Worm (Caenorhabditis elegans) whole organism, L4 larva: Measurements from ENCODE around the gene F22F7.12.

Experiments
- F26F4.8 ChIP-seq: fragments of 200-800 bp; sonication (Bioruptor generic); conservative IDR thresholded peaks from 2 replicates; pipeline ENCODE4 v1.3.6; 2022; ENCODE audit warnings: missing genetic modification characterization, missing compliant biosample characterization
- F37D6.2 ChIP-seq: sonication (generic microtip); optimal IDR thresholded peaks from 2 replicates; lab custom pipeline; 2016; ENCODE audit warnings: mild to moderate bottlenecking, missing genetic modification characterization, missing compliant biosample characterization
- R02D3.7 ChIP-seq: fragments of 150-350 bp; sonication (generic microtip); optimal IDR thresholded peaks from 3 replicates; lab custom pipeline; 2014; ENCODE audit warnings: missing biosample characterization, missing genetic modification characterization
- T20F7.1 ChIP-seq: fragments of 200-800 bp; sonication (Bioruptor generic); optimal IDR thresholded peaks from 2 replicates; lab custom pipeline; 2018; ENCODE audit warnings: mild to moderate bottlenecking, missing genetic modification characterization, missing compliant biosample characterization
- Y5F2A.4 ChIP-seq: fragments of 200-800 bp; sonication (Bioruptor generic); optimal IDR thresholded peaks from 2 replicates; lab custom pipeline; 2018; ENCODE audit warnings: mild to moderate bottlenecking, missing genetic modification characterization, missing compliant biosample characterization
- ZK546.5 ChIP-seq, 2 experiments: sonication (generic microtip); optimal IDR thresholded peaks; 2 replicates each; lab custom pipeline; 2017; ENCODE audit warnings: missing biosample characterization in 2 of 2, missing genetic modification characterization in 2 of 2
- aha-1 ChIP-seq: fragments of 150-350 bp; peaks from one replicate; lab custom pipeline; 2014; ENCODE audit warnings: missing biosample characterization, missing genetic modification characterization
- ceh-20 ChIP-seq: fragments of 200-800 bp; sonication (Bioruptor generic); IDR thresholded peaks from 2 replicates; pipeline ENCODE4 v1.3.6; 2022; ENCODE audit warnings: missing genetic modification reagents, missing genetic modification characterization, missing compliant biosample characterization
- ceh-82 ChIP-seq: sonication (generic microtip); optimal IDR thresholded peaks from 2 replicates; lab custom pipeline; 2017; ENCODE audit warnings: missing biosample characterization, missing genetic modification characterization
- cey-2 ChIP-seq: sonication (generic microtip); optimal IDR thresholded peaks from 3 replicates; lab custom pipeline; 2017; ENCODE audit warnings: missing genetic modification characterization, mild to moderate bottlenecking, missing compliant biosample characterization, antibody characterized with exemption, borderline replicate concordance; ENCODE audit not compliant: insufficient read depth
- daf-19 ChIP-seq: fragments of 200-800 bp; sonication (Bioruptor generic); conservative IDR thresholded peaks from 2 replicates; pipeline ENCODE4 v1.3.6; 2022; ENCODE audit warnings: missing genetic modification characterization, missing compliant biosample characterization
- dmd-6 ChIP-seq: fragments of 200-800 bp; sonication (Bioruptor generic); IDR thresholded peaks from 2 replicates; pipeline ENCODE4 v1.3.6; 2022; ENCODE audit warnings: missing genetic modification reagents, missing genetic modification characterization, missing compliant biosample characterization
- dmd-9 ChIP-seq: fragments of 200-800 bp; sonication (Bioruptor generic); IDR thresholded peaks from 2 replicates; pipeline ENCODE4 v1.3.6; 2022; ENCODE audit warnings: missing genetic modification reagents, missing genetic modification characterization, missing compliant biosample characterization
- dve-1 ChIP-seq: sonication (generic microtip); optimal IDR thresholded peaks from 2 replicates; lab custom pipeline; 2017; ENCODE audit warnings: antibody characterized with exemption, mild to moderate bottlenecking, missing genetic modification characterization, missing compliant biosample characterization; ENCODE audit not compliant: insufficient read depth
- hlh-11 ChIP-seq: fragments of 200-800 bp; sonication (Bioruptor generic); optimal IDR thresholded peaks from 2 replicates; lab custom pipeline; 2018; ENCODE audit warnings: mild to moderate bottlenecking, missing genetic modification characterization, missing compliant biosample characterization
- lim-7 ChIP-seq: fragments of 200-800 bp; sonication (Bioruptor generic); IDR thresholded peaks from 2 replicates; pipeline ENCODE4 v1.3.6; 2022; ENCODE audit warnings: missing genetic modification characterization, missing compliant biosample characterization
- lin-15B ChIP-seq: fragments of 150-350 bp; sonication (generic microtip); optimal IDR thresholded peaks from 3 replicates; lab custom pipeline; 2014; ENCODE audit warnings: missing biosample characterization, missing genetic modification characterization
- lin-39 ChIP-seq: fragments of 150-350 bp; optimal IDR thresholded peaks from 2 replicates; lab custom pipeline; 2014; ENCODE audit warnings: missing biosample characterization, missing genetic modification reagents, missing genetic modification characterization
- lsy-2 ChIP-seq, 2 experiments: fragments of 150-350 bp in 1 of 2; sonication (generic microtip) in 1 of 2; optimal IDR thresholded peaks; 2 replicates each; lab custom pipeline; 2014 to 2017; ENCODE audit warnings: missing biosample characterization in 2 of 2, missing genetic modification characterization in 2 of 2
- mdl-1 ChIP-seq, 2 experiments: fragments of 150-350 bp in 1 of 2; sonication (generic microtip) in 1 of 2; optimal IDR thresholded peaks; 2 replicates each; lab custom pipeline; 2014 to 2017; ENCODE audit warnings: missing biosample characterization in 2 of 2, missing genetic modification characterization in 2 of 2
- mdt-29 ChIP-seq: fragments of 200-800 bp; sonication (Bioruptor generic); IDR thresholded peaks from 2 replicates; pipeline ENCODE4 v1.3.6; 2022; ENCODE audit warnings: missing genetic modification reagents, missing genetic modification characterization, missing compliant biosample characterization
- mes-2 ChIP-seq: sonication (generic microtip); optimal IDR thresholded peaks from 2 replicates; lab custom pipeline; 2016; ENCODE audit warnings: missing genotype, mild to moderate bottlenecking, missing genetic modification characterization, missing compliant biosample characterization; ENCODE audit not compliant: poor library complexity, severe bottlenecking
- mxl-3 ChIP-seq: fragments of 200-800 bp; sonication (Bioruptor generic); optimal IDR thresholded peaks from 2 replicates; lab custom pipeline; 2018; ENCODE audit warnings: mild to moderate bottlenecking, missing genetic modification characterization, missing compliant biosample characterization
- nhr-28 ChIP-seq: fragments of 150-350 bp; optimal IDR thresholded peaks from 2 replicates; lab custom pipeline; 2014; ENCODE audit warnings: missing biosample characterization, missing genetic modification characterization
- nhr-41 ChIP-seq: fragments of 200-800 bp; sonication (Bioruptor generic); IDR thresholded peaks from 2 replicates; pipeline ENCODE4 v1.3.6; 2022; ENCODE audit warnings: missing genetic modification reagents, missing genetic modification characterization, missing compliant biosample characterization
- nhr-77 ChIP-seq: fragments of 150-350 bp; optimal IDR thresholded peaks from 2 replicates; lab custom pipeline; 2014; ENCODE audit warnings: missing biosample characterization, missing genetic modification characterization
- php-3 ChIP-seq: fragments of 200-800 bp; sonication (Bioruptor generic); IDR thresholded peaks from 2 replicates; pipeline ENCODE4 v1.3.6; 2022; ENCODE audit warnings: missing genetic modification reagents, missing genetic modification characterization, missing compliant biosample characterization
- tag-97 ChIP-seq: fragments of 200-800 bp; sonication (Bioruptor generic); IDR thresholded peaks from 2 replicates; pipeline ENCODE4 v1.3.6; 2022; ENCODE audit warnings: missing genetic modification characterization, missing compliant biosample characterization
- tra-1 ChIP-seq: fragments of 200-800 bp; sonication (Bioruptor generic); IDR thresholded peaks from 2 replicates; pipeline ENCODE4 v1.3.6; 2022; ENCODE audit warnings: missing genetic modification reagents, missing genetic modification characterization, missing compliant biosample characterization
- zag-1 ChIP-seq: fragments of 150-350 bp; optimal IDR thresholded peaks from 2 replicates; lab custom pipeline; 2014; ENCODE audit warnings: missing biosample characterization, missing genetic modification characterization
- zfp-3 ChIP-seq: fragments of 200-800 bp; sonication (Bioruptor generic); conservative IDR thresholded peaks from 2 replicates; pipeline ENCODE4 v1.3.6; 2022; ENCODE audit warnings: missing genetic modification reagents, missing genetic modification characterization, missing compliant biosample characterization
- ztf-11 ChIP-seq: fragments of 150-350 bp; optimal IDR thresholded peaks from 2 replicates; lab custom pipeline; 2014; ENCODE audit warnings: missing biosample characterization, missing genetic modification characterization

Gene F22F7.12

ce11 chrV:2123164-2123563 lies 21.1 kb downstream of the F22F7.12 start (continued):
- no peak for TF ChIP-seq tag-97 (GFP tag; lab: Robert Waterston, UW)
- TF ChIP-seq hlh-11 (tag; lab: Kevin White, UChicago), result peak; percentile 39
- TF ChIP-seq lin-15B, result no peak
- no peak for TF ChIP-seq nhr-41 (GFP tag; lab: Robert Waterston, UW)
- TF ChIP-seq ztf-11 (tag; lab: Kevin White, UChicago), result no peak
- TF ChIP-seq ceh-20, result peak; percentile 83
- TF ChIP-seq Y5F2A.4 (GFP tag; lab: Kevin White, UChicago), result no peak
- no peak for TF ChIP-seq ceh-82 (tag; lab: Kevin White, UChicago)
- peak; percentile 94 for TF ChIP-seq php-3 (GFP tag; lab: Robert Waterston, UW)
- peak; percentile 86 for TF ChIP-seq dmd-6 (GFP tag; lab: Robert Waterston, UW)
- TF ChIP-seq, all 104 proteins: peak for 9

ce11 chrV:2122517-2122916 lies 21.8 kb downstream of the F22F7.12 start, which contains the start of gene F22F7.2:
Gene F22F7.2, plus strand, starts transcription at chrV:2122782.
- TF ChIP-seq mes-2 (tag; lab: Kevin White, UChicago), result peak; percentile 63
- peak; percentile 26 for TF ChIP-seq hlh-11 (tag; lab: Kevin White, UChicago)
- no peak for TF ChIP-seq T20F7.1
- 0 out of 2 replicates have a peak, but pooled peaks have one; percentile 17 for TF ChIP-seq nhr-41 (GFP tag; lab: Robert Waterston, UW)
- TF ChIP-seq lsy-2 (tag; optimal IDR thresholded peaks at IDR 0.05; lab: Kevin White, UChicago), result no peak
- TF ChIP-seq php-3 (GFP tag; lab: Robert Waterston, UW), result peak; percentile 27; the same call in 1 of the 2 replicates
- no peak for TF ChIP-seq R02D3.7 (tag; lab: Kevin White, UChicago)
- TF ChIP-seq dve-1, result peak; percentile 43
- peak; percentile 53; the same call in 1 of the 2 replicates for TF ChIP-seq tra-1 (GFP tag; lab: Robert Waterston, UW)
- TF ChIP-seq mxl-3 (GFP tag; lab: Kevin White, UChicago), result no peak
- peak; percentile 39 for TF ChIP-seq nhr-28 (tag; lab: Kevin White, UChicago)
- TF ChIP-seq dmd-6 (GFP tag; lab: Robert Waterston, UW), result peak; percentile 32

- TF ChIP-seq mxl-3 (GFP tag; lab: Kevin White, UChicago), result no peak
- TF ChIP-seq aha-1 (tag; lab: Kevin White, UChicago), result peak; percentile 91
Observed at ce11 chrV:2121910-2122362, 22.4 kb downstream of the F22F7.12 start, which contains the start of gene F22F7.8. Gene F22F7.8, minus strand, starts transcription at chrV:2121960.

DNA sequence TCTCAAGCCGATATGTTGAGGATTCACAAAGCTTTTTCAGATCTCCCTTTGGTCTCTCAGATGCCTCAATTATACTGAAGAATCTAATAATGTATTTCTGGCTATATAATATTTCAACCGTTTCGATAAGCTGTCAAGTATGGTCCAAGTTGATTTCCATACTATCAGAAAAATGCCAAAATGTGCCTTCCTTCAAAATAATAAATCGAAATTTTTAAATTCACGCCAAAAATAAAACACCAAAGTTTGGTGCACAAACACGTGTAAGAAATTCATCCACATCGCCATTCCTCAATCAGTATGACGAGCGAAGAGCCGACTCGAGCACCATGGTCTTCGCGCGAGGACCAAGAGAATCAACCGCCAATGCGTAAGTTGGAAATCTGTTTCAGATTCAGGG lies 24.8 kb downstream of the F22F7.12 start, which contains the start of gene F22F7.11:
Gene F22F7.11, plus strand, starts transcription at position 301 of the 400 bp plus-strand sequence.
- TF ChIP-seq dmd-9 (GFP tag; lab: Robert Waterston, UW), result no peak
- no peak for TF ChIP-seq hlh-11 (tag; lab: Kevin White, UChicago)
- TF ChIP-seq mdt-29 (GFP tag; lab: Robert Waterston, UW), result no peak
- no peak for TF ChIP-seq ceh-82 (tag; lab: Kevin White, UChicago)
- TF ChIP-seq zag-1 (tag; lab: Kevin White, UChicago), result no peak
- no peak for TF ChIP-seq ZK546.5 (tag; optimal IDR thresholded peaks at IDR 0.05; lab: Kevin White, UChicago)
- TF ChIP-seq F26F4.8 (GFP tag; lab: Robert Waterston, UW), result no peak
- TF ChIP-seq cey-2 (tag; lab: Kevin White, UChicago), result no peak
- TF ChIP-seq daf-19, result no peak
- no peak for TF ChIP-seq nhr-77 (tag; lab: Kevin White, UChicago)
- TF ChIP-seq lin-39 (tag; lab: Kevin White, UChicago), result no peak
- TF ChIP-seq lim-7 (GFP tag; lab: Robert Waterston, UW), result no peak
- TF ChIP-seq mdl-1 (tag; optimal IDR thresholded peaks at IDR 0.05; lab: Kevin White, UChicago), result no peak
- TF ChIP-seq zfp-3 (GFP tag; lab: Robert Waterston, UW), result no peak
- TF ChIP-seq F37D6.2 (tag; lab: Kevin White, UChicago), result no peak
